Worm (Caenorhabditis elegans) whole organism, L4 larva: ENCODE results near the gene ugt-60.

ENCODE experiments used
- F37D6.2 ChIP-seq: sonication (generic microtip); optimal IDR thresholded peaks from 2 replicates; lab custom pipeline; 2016; ENCODE audit warnings: mild to moderate bottlenecking, missing genetic modification characterization, missing compliant biosample characterization
- F49E8.2 ChIP-seq: sonication (generic microtip); optimal IDR thresholded peaks from 2 replicates; lab custom pipeline; 2016; ENCODE audit warnings: missing compliant biosample characterization, mild to moderate bottlenecking, missing genetic modification characterization, borderline replicate concordance
- T20F7.1 ChIP-seq: fragments of 200-800 bp; sonication (Bioruptor generic); optimal IDR thresholded peaks from 2 replicates; lab custom pipeline; 2018; ENCODE audit warnings: mild to moderate bottlenecking, missing genetic modification characterization, missing compliant biosample characterization
- Y5F2A.4 ChIP-seq: fragments of 200-800 bp; sonication (Bioruptor generic); optimal IDR thresholded peaks from 2 replicates; lab custom pipeline; 2018; ENCODE audit warnings: mild to moderate bottlenecking, missing genetic modification characterization, missing compliant biosample characterization
- Y75B8A.6 ChIP-seq: fragments of 200-800 bp; sonication (Bioruptor generic); IDR thresholded peaks from 2 replicates; pipeline ENCODE4 v1.3.6; 2022; ENCODE audit warnings: missing genetic modification reagents, missing genetic modification characterization, missing compliant biosample characterization
- ama-1 ChIP-seq: fragments of 150-350 bp; optimal IDR thresholded peaks from 2 replicates; lab custom pipeline; 2014; ENCODE audit warnings: inconsistent platforms, mixed read lengths
- arid-1 ChIP-seq: fragments of 200-800 bp; sonication (Bioruptor generic); conservative IDR thresholded peaks from 2 replicates; pipeline ENCODE4 v1.3.6; 2022; ENCODE audit warnings: missing genetic modification reagents, missing genetic modification characterization, missing compliant biosample characterization
- ceh-20 ChIP-seq: fragments of 200-800 bp; sonication (Bioruptor generic); IDR thresholded peaks from 2 replicates; pipeline ENCODE4 v1.3.6; 2022; ENCODE audit warnings: missing genetic modification reagents, missing genetic modification characterization, missing compliant biosample characterization
- ceh-28 ChIP-seq: fragments of 150-350 bp; optimal IDR thresholded peaks from 2 replicates; lab custom pipeline; 2014; ENCODE audit warnings: missing biosample characterization, missing genetic modification reagents, missing genetic modification characterization
- ceh-32 ChIP-seq: sonication (generic microtip); optimal IDR thresholded peaks from 2 replicates; lab custom pipeline; 2016; ENCODE audit warnings: mild to moderate bottlenecking, missing genetic modification characterization, missing compliant biosample characterization; ENCODE audit not compliant: poor library complexity
- ceh-44 ChIP-seq: fragments of 200-800 bp; sonication (Bioruptor generic); IDR thresholded peaks from 2 replicates; pipeline ENCODE4 v1.3.6; 2022; ENCODE audit warnings: missing genetic modification reagents, missing genetic modification characterization, missing compliant biosample characterization
- ceh-62 ChIP-seq: sonication (generic microtip); optimal IDR thresholded peaks from 2 replicates; lab custom pipeline; 2017; ENCODE audit warnings: missing biosample characterization, missing genetic modification characterization
- ceh-82 ChIP-seq: sonication (generic microtip); optimal IDR thresholded peaks from 2 replicates; lab custom pipeline; 2017; ENCODE audit warnings: missing biosample characterization, missing genetic modification characterization
- ctbp-1 ChIP-seq: fragments of 200-800 bp; sonication (Bioruptor generic); IDR thresholded peaks from 2 replicates; pipeline ENCODE4 v1.3.6; 2022; ENCODE audit warnings: missing genetic modification reagents, missing genetic modification characterization, missing compliant biosample characterization
- daf-12 ChIP-seq: fragments of 150-350 bp; optimal IDR thresholded peaks from 2 replicates; lab custom pipeline; 2014; ENCODE audit warnings: missing biosample characterization, missing genetic modification reagents, missing genetic modification characterization
- daf-16 ChIP-seq, 3 experiments: sonication (generic microtip); optimal IDR thresholded peaks; 2 replicates each; lab custom pipeline; 2016 to 2017; ENCODE audit warnings: missing genetic modification characterization in 3 of 3, missing genetic modification reagents in 3 of 3, mild to moderate bottlenecking in 2 of 3, missing compliant biosample characterization in 2 of 3, missing biosample characterization in 1 of 3, moderate library complexity in 1 of 3
- dmd-9 ChIP-seq: fragments of 200-800 bp; sonication (Bioruptor generic); IDR thresholded peaks from 2 replicates; pipeline ENCODE4 v1.3.6; 2022; ENCODE audit warnings: missing genetic modification reagents, missing genetic modification characterization, missing compliant biosample characterization
- dpl-1 ChIP-seq: fragments of 150-350 bp; optimal IDR thresholded peaks from 2 replicates; lab custom pipeline; 2014; ENCODE audit warnings: missing biosample characterization, missing genetic modification reagents, missing genetic modification characterization
- dve-1 ChIP-seq: sonication (generic microtip); optimal IDR thresholded peaks from 2 replicates; lab custom pipeline; 2017; ENCODE audit warnings: antibody characterized with exemption, mild to moderate bottlenecking, missing genetic modification characterization, missing compliant biosample characterization; ENCODE audit not compliant: insufficient read depth
- egl-27 ChIP-seq: sonication (generic microtip); optimal IDR thresholded peaks from 3 replicates; lab custom pipeline; 2017; ENCODE audit warnings: missing biosample characterization, missing genetic modification reagents, missing genetic modification characterization
- fkh-10 ChIP-seq: fragments of 150-350 bp; optimal IDR thresholded peaks from 2 replicates; lab custom pipeline; 2014; ENCODE audit warnings: missing biosample characterization, missing genetic modification reagents, missing genetic modification characterization
- gei-8 ChIP-seq: fragments of 200-800 bp; sonication (Bioruptor generic); optimal IDR thresholded peaks from 2 replicates; lab custom pipeline; 2018; ENCODE audit warnings: mild to moderate bottlenecking, missing genetic modification characterization, missing compliant biosample characterization
- hif-1 ChIP-seq, 2 experiments: sonication (generic microtip); optimal IDR thresholded peaks; 2 replicates each; lab custom pipeline; 2016 to 2017; ENCODE audit warnings: missing compliant biosample characterization in 2 of 2, missing genetic modification characterization in 2 of 2, missing genetic modification reagents in 2 of 2, missing genotype in 2 of 2, mild to moderate bottlenecking in 1 of 2
- hlh-11 ChIP-seq: fragments of 200-800 bp; sonication (Bioruptor generic); optimal IDR thresholded peaks from 2 replicates; lab custom pipeline; 2018; ENCODE audit warnings: mild to moderate bottlenecking, missing genetic modification characterization, missing compliant biosample characterization
- hlh-30 ChIP-seq: sonication (generic microtip); optimal IDR thresholded peaks from 2 replicates; lab custom pipeline; 2017; ENCODE audit warnings: antibody characterized with exemption, mild to moderate bottlenecking, missing genetic modification characterization, missing compliant biosample characterization; ENCODE audit not compliant: insufficient read depth
- hmg-1.1 ChIP-seq: fragments of 200-800 bp; sonication (Bioruptor generic); IDR thresholded peaks from 2 replicates; pipeline ENCODE4 v1.3.6; 2022; ENCODE audit warnings: missing genetic modification reagents, missing genetic modification characterization, missing compliant biosample characterization
- jun-1 ChIP-seq: fragments of 150-350 bp; optimal IDR thresholded peaks from 2 replicates; lab custom pipeline; 2014; ENCODE audit warnings: missing biosample characterization, missing genetic modification reagents, missing genetic modification characterization
- lin-39 ChIP-seq: fragments of 150-350 bp; optimal IDR thresholded peaks from 2 replicates; lab custom pipeline; 2014; ENCODE audit warnings: missing biosample characterization, missing genetic modification reagents, missing genetic modification characterization
- lsy-2 ChIP-seq, 2 experiments: fragments of 150-350 bp in 1 of 2; sonication (generic microtip) in 1 of 2; optimal IDR thresholded peaks; 2 replicates each; lab custom pipeline; 2014 to 2017; ENCODE audit warnings: missing biosample characterization in 2 of 2, missing genetic modification characterization in 2 of 2
- madf-9 ChIP-seq: fragments of 200-800 bp; sonication (Bioruptor generic); conservative IDR thresholded peaks from 2 replicates; pipeline ENCODE4 v1.3.6; 2022; ENCODE audit warnings: missing genetic modification reagents, missing genetic modification characterization, missing compliant biosample characterization
- mdt-29 ChIP-seq: fragments of 200-800 bp; sonication (Bioruptor generic); IDR thresholded peaks from 2 replicates; pipeline ENCODE4 v1.3.6; 2022; ENCODE audit warnings: missing genetic modification reagents, missing genetic modification characterization, missing compliant biosample characterization
- mep-1 ChIP-seq: fragments of 150-350 bp; sonication (generic microtip); optimal IDR thresholded peaks from 3 replicates; lab custom pipeline; 2014; ENCODE audit warnings: missing biosample characterization, missing genetic modification characterization
- mes-2 ChIP-seq: sonication (generic microtip); optimal IDR thresholded peaks from 2 replicates; lab custom pipeline; 2016; ENCODE audit warnings: missing genotype, mild to moderate bottlenecking, missing genetic modification characterization, missing compliant biosample characterization; ENCODE audit not compliant: poor library complexity, severe bottlenecking
- nhr-102 ChIP-seq: sonication (generic microtip); optimal IDR thresholded peaks from 2 replicates; lab custom pipeline; 2016; ENCODE audit warnings: mild to moderate bottlenecking, missing genetic modification characterization, moderate library complexity, missing compliant biosample characterization
- nhr-11 ChIP-seq: fragments of 150-350 bp; optimal IDR thresholded peaks from 2 replicates; lab custom pipeline; 2014; ENCODE audit warnings: missing biosample characterization, missing genetic modification characterization
- nhr-111 ChIP-seq: fragments of 200-800 bp; sonication (Bioruptor generic); optimal IDR thresholded peaks from 2 replicates; lab custom pipeline; 2018; ENCODE audit warnings: mild to moderate bottlenecking, missing genetic modification characterization, missing compliant biosample characterization
- nhr-42 ChIP-seq: fragments of 200-800 bp; sonication (Bioruptor generic); IDR thresholded peaks from 2 replicates; pipeline ENCODE4 v1.3.6; 2022; ENCODE audit warnings: missing genetic modification characterization, missing compliant biosample characterization
- nhr-6 ChIP-seq: fragments of 150-350 bp; optimal IDR thresholded peaks from 2 replicates; lab custom pipeline; 2014; ENCODE audit warnings: missing biosample characterization, missing genetic modification characterization
- nhr-76 ChIP-seq: fragments of 150-350 bp; optimal IDR thresholded peaks from 2 replicates; lab custom pipeline; 2014; ENCODE audit warnings: missing biosample characterization, missing genetic modification characterization
- nhr-77 ChIP-seq: fragments of 150-350 bp; optimal IDR thresholded peaks from 2 replicates; lab custom pipeline; 2014; ENCODE audit warnings: missing biosample characterization, missing genetic modification characterization
- pqm-1 ChIP-seq: sonication (generic microtip); optimal IDR thresholded peaks from 2 replicates; lab custom pipeline; 2017; ENCODE audit warnings: missing biosample characterization, missing genetic modification characterization
- set-16 ChIP-seq: fragments of 200-800 bp; sonication (Bioruptor generic); IDR thresholded peaks from 2 replicates; pipeline ENCODE4 v1.3.6; 2022; ENCODE audit warnings: missing genetic modification reagents, missing genetic modification characterization, missing compliant biosample characterization
- tra-1 ChIP-seq: fragments of 200-800 bp; sonication (Bioruptor generic); IDR thresholded peaks from 2 replicates; pipeline ENCODE4 v1.3.6; 2022; ENCODE audit warnings: missing genetic modification reagents, missing genetic modification characterization, missing compliant biosample characterization
- unc-130 ChIP-seq: sonication (generic microtip); optimal IDR thresholded peaks from 2 replicates; lab custom pipeline; 2016; ENCODE audit warnings: missing genetic modification reagents, missing genetic modification characterization, missing compliant biosample characterization
- unc-39 ChIP-seq: sonication (generic microtip); optimal IDR thresholded peaks from 2 replicates; lab custom pipeline; 2017; ENCODE audit warnings: missing biosample characterization, missing genetic modification characterization
- unc-62 ChIP-seq, 3 experiments: fragments of 150-350 bp in 1 of 3; sonication (generic microtip); optimal IDR thresholded peaks in 2 of 3; peaks in 1 of 3; 1 replicate in 1 of 3; 2 replicates in 2 of 3; lab custom pipeline; 2014 to 2017; ENCODE audit warnings: missing biosample characterization in 3 of 3, missing genetic modification characterization in 3 of 3, missing genetic modification reagents in 3 of 3, missing genotype in 1 of 3
- ztf-11 ChIP-seq: fragments of 150-350 bp; optimal IDR thresholded peaks from 2 replicates; lab custom pipeline; 2014; ENCODE audit warnings: missing biosample characterization, missing genetic modification characterization
- ztf-7 ChIP-seq: fragments of 150-350 bp; optimal IDR thresholded peaks from 2 replicates; lab custom pipeline; 2014; ENCODE audit warnings: missing biosample characterization, missing genetic modification characterization

ugt-60 gene

DNA sequence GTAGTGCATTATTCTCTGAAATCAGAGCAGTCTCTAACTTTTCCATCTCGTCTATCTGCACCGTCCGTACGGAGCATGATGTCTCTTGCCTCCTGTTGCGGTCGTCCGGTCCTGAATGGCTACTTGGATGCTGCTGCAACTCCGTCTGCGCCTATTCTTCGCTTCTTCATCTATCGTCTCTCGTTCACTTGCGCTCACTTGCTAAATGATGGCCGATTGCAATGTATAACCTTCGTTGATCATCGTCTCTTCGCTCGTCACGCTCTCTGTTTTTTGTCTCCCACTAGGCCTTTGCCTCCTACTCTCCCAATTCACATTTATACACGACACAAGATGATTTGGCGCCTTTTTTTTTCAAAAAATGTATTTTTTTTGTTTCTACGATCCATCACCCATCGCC, 18.5 kb upstream of the ugt-60 start (continued):
- TF ChIP-seq nhr-102 (tag; lab: Kevin White, UChicago) (no peak), F49E8.2 (tag; lab: Kevin White, UChicago) (no peak), ctbp-1 (GFP tag; lab: Robert Waterston, UW) (0 out of 2 replicates have a peak, but pooled peaks have one; percentile 24), nhr-11 (peak; percentile 78), ama-1 (lab: Kevin White, UChicago) (no peak), ceh-28 (tag; lab: Kevin White, UChicago) (no peak), set-16 (0 out of 2 replicates have a peak, but pooled peaks have one; percentile 18), ceh-20 (GFP tag; lab: Robert Waterston, UW) (peak; percentile 63), ceh-62 (no peak), ztf-11 (tag; lab: Kevin White, UChicago) (no peak), madf-9 (no peak), ceh-32 (no peak), nhr-111 (GFP tag; lab: Kevin White, UChicago) (no peak), F37D6.2 (tag; lab: Kevin White, UChicago) (peak; percentile 15), fkh-10 (peak; percentile 58), hif-1 (tag; optimal IDR thresholded peaks at IDR 0.05; lab: Kevin White, UChicago) (peak in 1 of 2 experiments; percentile 24), unc-39 (tag; lab: Kevin White, UChicago) (no peak)

- TF ChIP-seq ceh-32 = no peak
- TF ChIP-seq lin-39 = no peak
- TF ChIP-seq Y75B8A.6 = no peak
- no peak for TF ChIP-seq Y5F2A.4 (GFP tag; lab: Kevin White, UChicago)
- no peak for TF ChIP-seq arid-1 (GFP tag; lab: Robert Waterston, UW)
- TF ChIP-seq nhr-76 (tag; lab: Kevin White, UChicago) = no peak
- TF ChIP-seq dpl-1 (GFP tag; lab: Kevin White, UChicago) = no peak
- no peak for TF ChIP-seq dmd-9 (GFP tag; lab: Robert Waterston, UW)
- no peak for TF ChIP-seq ceh-44 (GFP tag; lab: Robert Waterston, UW)
- no peak for TF ChIP-seq tra-1 (GFP tag; lab: Robert Waterston, UW)
- no peak for TF ChIP-seq unc-62 (GFP tag; optimal IDR thresholded peaks at IDR 0.05 in 1 of 2; lab: Kevin White, UChicago)
- TF ChIP-seq unc-62 (tag; optimal IDR thresholded peaks at IDR 0.05; lab: Kevin White, UChicago) = no peak
- no peak for TF ChIP-seq nhr-77
Observed at ce11 chrIII:9696417-9696816, 17.6 kb upstream of the ugt-60 start, which contains the start of gene bud-31. Gene bud-31, minus strand, starts transcription at chrIII:9696517.

DNA sequence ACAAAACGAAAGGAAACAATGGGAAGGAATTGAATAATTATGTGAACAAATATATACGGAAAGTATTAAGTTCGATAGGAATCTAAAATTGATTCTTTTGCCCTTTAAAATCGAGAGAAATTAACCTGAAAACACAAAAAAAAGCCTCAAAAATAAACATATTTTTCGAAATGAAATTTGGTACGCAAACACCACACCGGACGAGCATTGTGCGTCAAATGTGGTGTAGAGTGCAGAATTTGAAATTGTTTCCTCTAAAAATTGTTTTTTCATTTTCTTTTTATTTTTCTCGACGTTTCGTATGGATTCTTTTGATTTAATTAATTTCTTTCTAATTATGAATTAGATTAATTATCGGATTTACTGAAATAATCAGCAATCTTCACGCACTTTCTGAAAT, 16.5 kb upstream of the ugt-60 start:
- no peak for TF ChIP-seq ceh-82
- no peak for TF ChIP-seq unc-130 (GFP tag; lab: Kevin White, UChicago)
- TF ChIP-seq daf-12 (tag; lab: Kevin White, UChicago) = no peak
- TF ChIP-seq hlh-30 (tag; lab: Kevin White, UChicago) = peak; percentile 13
- no peak for TF ChIP-seq T20F7.1 (GFP tag; lab: Kevin White, UChicago)
- no peak for TF ChIP-seq pqm-1
- no peak for TF ChIP-seq madf-9
- no peak for TF ChIP-seq mdt-29 (GFP tag; lab: Robert Waterston, UW)
- TF ChIP-seq daf-16 (GFP tag; optimal IDR thresholded peaks at IDR 0.05; lab: Kevin White, UChicago) = no peak
- TF ChIP-seq daf-16 (tag; optimal IDR thresholded peaks at IDR 0.05; lab: Kevin White, UChicago) = peak; percentile 16
- TF ChIP-seq ceh-32 = no peak
- TF ChIP-seq dpl-1 (GFP tag; lab: Kevin White, UChicago) = peak; percentile 32
- no peak for TF ChIP-seq hlh-11 (tag; lab: Kevin White, UChicago)
- no peak for TF ChIP-seq hmg-1.1 (GFP tag; lab: Robert Waterston, UW)
- TF ChIP-seq mes-2 (tag; lab: Kevin White, UChicago) = peak; percentile 47
- TF ChIP-seq gei-8 (GFP tag; lab: Kevin White, UChicago) = no peak
- no peak for TF ChIP-seq jun-1 (tag; lab: Kevin White, UChicago)
- peak; percentile 39 for TF ChIP-seq nhr-6
- TF ChIP-seq ztf-7 (tag; lab: Kevin White, UChicago) = no peak
- TF ChIP-seq egl-27 (tag; lab: Kevin White, UChicago) = no peak
- no peak for TF ChIP-seq nhr-42 (GFP tag; lab: Robert Waterston, UW)
- TF ChIP-seq lsy-2 (tag; optimal IDR thresholded peaks at IDR 0.05; lab: Kevin White, UChicago) = peak in 1 of 2 experiments; percentile 33
- no peak for TF ChIP-seq dve-1 (tag; lab: Kevin White, UChicago)
- no peak for TF ChIP-seq nhr-77
- no peak for TF ChIP-seq mep-1
- TF ChIP-seq lin-39 = no peak
- TF ChIP-seq, all 104 proteins: peak for 6
